Fruit fly (Drosophila melanogaster) whole organism, embryonic: ENCODE data around the gene CG5853.

ENCODE experiments used
- Asciz ChIP-seq: fragments of 200-800 bp; sonication (Bioruptor generic); optimal IDR thresholded peaks from 2 replicates; lab custom pipeline; 2017; ENCODE audit warnings: missing biosample characterization, mild to moderate bottlenecking, missing genetic modification characterization, missing genetic modification reagents
- B-H1 ChIP-seq: fragments of 200-800 bp; sonication (Bioruptor generic); IDR thresholded peaks from 3 replicates; pipeline ENCODE4 v1.3.6; 2022; ENCODE audit warnings: missing biosample characterization, missing genetic modification characterization
- Bgb ChIP-seq: fragments of 200-800 bp; sonication (Bioruptor generic); IDR thresholded peaks from 2 replicates; pipeline ENCODE4 v1.3.6; 2022; ENCODE audit warnings: missing biosample characterization, missing genetic modification characterization; ENCODE audit not compliant: partially characterized antibody
- CG10209 ChIP-seq: fragments of 200-800 bp; sonication (Bioruptor generic); optimal IDR thresholded peaks from 3 replicates; lab custom pipeline; 2017; ENCODE audit warnings: missing biosample characterization, mild to moderate bottlenecking, missing genetic modification characterization, missing genetic modification reagents
- CG10543 ChIP-seq: fragments of 200-800 bp; sonication (Bioruptor generic); optimal IDR thresholded peaks from 3 replicates; lab custom pipeline; 2017; ENCODE audit warnings: missing biosample characterization, mild to moderate bottlenecking, missing genetic modification characterization, moderate library complexity
- CG11085 ChIP-seq: fragments of 200-800 bp; sonication (Bioruptor generic); IDR thresholded peaks from 2 replicates; pipeline ENCODE4 v1.3.6; 2022; ENCODE audit warnings: missing biosample characterization, missing genetic modification characterization
- CG12391 ChIP-seq: fragments of 200-800 bp; sonication (Bioruptor generic); optimal IDR thresholded peaks from 3 replicates; lab custom pipeline; 2018; ENCODE audit warnings: missing biosample characterization, mild to moderate bottlenecking, missing genetic modification characterization, moderate library complexity
- CG12942 ChIP-seq: fragments of 200-800 bp; sonication (Bioruptor generic); optimal IDR thresholded peaks from 3 replicates; lab custom pipeline; 2016; ENCODE audit warnings: missing biosample characterization, missing genetic modification characterization
- CG13424 ChIP-seq: fragments of 200-800 bp; sonication (Bioruptor generic); optimal IDR thresholded peaks from 2 replicates; lab custom pipeline; 2019; ENCODE audit warnings: missing biosample characterization, mild to moderate bottlenecking, missing genetic modification characterization, moderate library complexity
- CG14050 ChIP-seq: fragments of 200-800 bp; sonication (Bioruptor generic); IDR thresholded peaks from 3 replicates; pipeline ENCODE4 v1.3.6; 2022; ENCODE audit warnings: missing biosample characterization, missing genetic modification characterization
- CG1602 ChIP-seq: fragments of 200-800 bp; sonication (Bioruptor generic); optimal IDR thresholded peaks from 3 replicates; lab custom pipeline; 2016; ENCODE audit warnings: missing biosample characterization, missing genetic modification characterization
- CG17361 ChIP-seq: fragments of 200-800 bp; sonication (Bioruptor generic); IDR thresholded peaks from 3 replicates; pipeline ENCODE4 v1.3.6; 2022; ENCODE audit warnings: missing biosample characterization, missing genetic modification characterization
- CG31224 ChIP-seq: fragments of 200-800 bp; sonication (Bioruptor generic); IDR thresholded peaks from 2 replicates; pipeline ENCODE4 v1.3.6; 2022; ENCODE audit warnings: missing biosample characterization, missing genetic modification characterization
- CG34376 ChIP-seq: fragments of 200-800 bp; sonication (Bioruptor generic); optimal IDR thresholded peaks from 2 replicates; lab custom pipeline; 2018; ENCODE audit warnings: missing biosample characterization, mild to moderate bottlenecking, missing genetic modification characterization
- CG4617 ChIP-seq: fragments of 200-800 bp; sonication (Bioruptor generic); optimal IDR thresholded peaks from 3 replicates; lab custom pipeline; 2016; ENCODE audit warnings: missing biosample characterization, missing genetic modification characterization, borderline replicate concordance
- CG4820 ChIP-seq: fragments of 200-800 bp; sonication (Bioruptor generic); optimal IDR thresholded peaks from 3 replicates; lab custom pipeline; 2016; ENCODE audit warnings: missing biosample characterization, missing genetic modification characterization
- CG5180 ChIP-seq: fragments of 200-800 bp; sonication (Bioruptor generic); optimal IDR thresholded peaks from 3 replicates; lab custom pipeline; 2017; ENCODE audit warnings: missing biosample characterization, missing genetic modification characterization, mild to moderate bottlenecking, moderate library complexity, missing genetic modification reagents
- CG7372 ChIP-seq: fragments of 200-800 bp; sonication (Bioruptor generic); IDR thresholded peaks from 2 replicates; pipeline ENCODE4 v1.3.6; 2022; ENCODE audit warnings: missing biosample characterization, missing genetic modification characterization
- CG7928 ChIP-seq: fragments of 200-800 bp; sonication (Bioruptor generic); optimal IDR thresholded peaks from 2 replicates; lab custom pipeline; 2017; ENCODE audit warnings: missing biosample characterization, mild to moderate bottlenecking, missing genetic modification characterization
- D19B ChIP-seq: fragments of 200-800 bp; sonication (Bioruptor generic); optimal IDR thresholded peaks from 2 replicates; lab custom pipeline; 2017; ENCODE audit warnings: missing biosample characterization, mild to moderate bottlenecking, missing genetic modification characterization
- Dp ChIP-seq: fragments of 200-800 bp; sonication (Bioruptor generic); optimal IDR thresholded peaks from 2 replicates; lab custom pipeline; 2018; ENCODE audit warnings: missing biosample characterization, mild to moderate bottlenecking, missing genetic modification characterization, moderate library complexity
- Fer1 ChIP-seq: fragments of 200-800 bp; sonication (Bioruptor generic); optimal IDR thresholded peaks from 2 replicates; lab custom pipeline; 2017; ENCODE audit warnings: missing biosample characterization, mild to moderate bottlenecking, missing genetic modification characterization
- Gug ChIP-seq: fragments of 200-800 bp; sonication (Bioruptor generic); IDR thresholded peaks from 4 replicates; pipeline ENCODE4 v1.3.6; 2022; ENCODE audit warnings: missing biosample characterization, missing genetic modification characterization
- Mes4 ChIP-seq: fragments of 200-800 bp; sonication (Bioruptor generic); optimal IDR thresholded peaks from 2 replicates; lab custom pipeline; 2016; ENCODE audit warnings: missing biosample characterization, missing genetic modification characterization
- Oaz ChIP-seq: fragments of 200-800 bp; sonication (Bioruptor generic); IDR thresholded peaks from 2 replicates; pipeline ENCODE4 v1.3.6; 2022; ENCODE audit warnings: missing biosample characterization, missing genetic modification characterization
- Opbp ChIP-seq: fragments of 200-800 bp; sonication (Bioruptor generic); IDR thresholded peaks from 3 replicates; pipeline ENCODE4 v1.3.6; 2022; ENCODE audit warnings: missing biosample characterization, missing genetic modification characterization; ENCODE audit not compliant: partially characterized antibody
- Poxn ChIP-seq: fragments of 200-800 bp; sonication (Bioruptor generic); IDR thresholded peaks from 2 replicates; pipeline ENCODE4 v1.3.6; 2022; ENCODE audit warnings: missing biosample characterization, missing genetic modification characterization
- Ravus ChIP-seq: fragments of 200-800 bp; sonication (Bioruptor generic); IDR thresholded peaks from 2 replicates; pipeline ENCODE4 v1.3.6; 2022; ENCODE audit warnings: missing biosample characterization, missing genetic modification characterization
- Side ChIP-seq: fragments of 200-800 bp; sonication (Bioruptor generic); optimal IDR thresholded peaks from 2 replicates; lab custom pipeline; 2016; ENCODE audit warnings: missing biosample characterization, missing genetic modification characterization
- Sin3A ChIP-seq: fragments of >200 bp; optimal IDR thresholded peaks from 2 replicates; lab custom pipeline; 2018
- Sox100B ChIP-seq: fragments of 200-800 bp; sonication (Bioruptor generic); optimal IDR thresholded peaks from 3 replicates; lab custom pipeline; 2018; ENCODE audit warnings: missing biosample characterization, mild to moderate bottlenecking, missing genetic modification characterization
- Xbp1 ChIP-seq: fragments of 200-800 bp; sonication (Bioruptor generic); optimal IDR thresholded peaks from 3 replicates; lab custom pipeline; 2016; ENCODE audit warnings: missing biosample characterization, mild to moderate bottlenecking, missing genetic modification characterization
- ab ChIP-seq: fragments of 200-800 bp; sonication (Bioruptor generic); optimal IDR thresholded peaks from 2 replicates; lab custom pipeline; 2016; ENCODE audit warnings: missing biosample characterization, missing genetic modification characterization
- ash1 ChIP-seq: fragments of 200-800 bp; sonication (Bioruptor generic); optimal IDR thresholded peaks from 2 replicates; lab custom pipeline; 2018; ENCODE audit warnings: missing biosample characterization, mild to moderate bottlenecking, missing genetic modification characterization
- croc ChIP-seq: fragments of 200-800 bp; sonication (Bioruptor generic); conservative IDR thresholded peaks from 3 replicates; pipeline ENCODE4 v1.3.6; 2022; ENCODE audit warnings: missing biosample characterization, missing genetic modification characterization
- gsb-n ChIP-seq: fragments of 200-800 bp; sonication (Bioruptor generic); optimal IDR thresholded peaks from 3 replicates; lab custom pipeline; 2018; ENCODE audit warnings: missing biosample characterization, mild to moderate bottlenecking, missing genetic modification characterization
- gt ChIP-seq: fragments of 200-800 bp; sonication (Bioruptor generic); IDR thresholded peaks from 2 replicates; pipeline ENCODE4 v1.3.6; 2022; ENCODE audit warnings: missing biosample characterization, missing genetic modification characterization
- her ChIP-seq: fragments of 200-800 bp; sonication (Bioruptor generic); optimal IDR thresholded peaks from 2 replicates; lab custom pipeline; 2016; ENCODE audit warnings: missing biosample characterization, missing genetic modification characterization
- jigr1 ChIP-seq: fragments of 200-800 bp; sonication (Bioruptor generic); IDR thresholded peaks from 3 replicates; pipeline ENCODE4 v1.3.6; 2022; ENCODE audit warnings: missing biosample characterization, missing genetic modification characterization
- ken ChIP-seq: fragments of 200-800 bp; sonication (Bioruptor generic); IDR thresholded peaks from 3 replicates; pipeline ENCODE4 v1.3.6; 2022; ENCODE audit warnings: missing biosample characterization, missing genetic modification characterization
- klu ChIP-seq: fragments of 200-800 bp; sonication (Bioruptor generic); IDR thresholded peaks from 2 replicates; pipeline ENCODE4 v1.3.6; 2022; ENCODE audit warnings: missing biosample characterization, missing genetic modification characterization
- lola ChIP-seq, 3 experiments: fragments of >200 bp in 2 of 3; fragments of 200-800 bp in 1 of 3; sonication (Bioruptor generic) in 1 of 3; optimal IDR thresholded peaks; 2 replicates each; lab custom pipeline; 2017 to 2019; ENCODE audit warnings: missing biosample characterization in 3 of 3, missing genetic modification characterization in 3 of 3, mild to moderate bottlenecking in 1 of 3, moderate library complexity in 1 of 3
- nau ChIP-seq: fragments of 200-800 bp; sonication (Bioruptor generic); optimal IDR thresholded peaks from 3 replicates; lab custom pipeline; 2017; ENCODE audit warnings: missing biosample characterization, mild to moderate bottlenecking, missing genetic modification characterization, missing genetic modification reagents
- pb ChIP-seq: fragments of 200-800 bp; sonication (Bioruptor generic); optimal IDR thresholded peaks from 3 replicates; lab custom pipeline; 2016; ENCODE audit warnings: missing biosample characterization, missing genetic modification characterization
- peb ChIP-seq: fragments of 200-800 bp; sonication (Bioruptor generic); IDR thresholded peaks from 2 replicates; pipeline ENCODE4 v1.3.6; 2022; ENCODE audit warnings: missing biosample characterization, missing genetic modification characterization
- row ChIP-seq: fragments of 200-800 bp; sonication (Bioruptor generic); IDR thresholded peaks from 3 replicates; pipeline ENCODE4 v1.3.6; 2022; ENCODE audit warnings: missing biosample characterization, missing genetic modification characterization
- ssp ChIP-seq: fragments of 200-800 bp; sonication (Bioruptor generic); IDR thresholded peaks from 2 replicates; pipeline ENCODE4 v1.3.6; 2022; ENCODE audit warnings: missing biosample characterization, missing genetic modification characterization
- stwl ChIP-seq: fragments of 200-800 bp; sonication (Bioruptor generic); optimal IDR thresholded peaks from 3 replicates; lab custom pipeline; 2018; ENCODE audit warnings: missing biosample characterization, mild to moderate bottlenecking, missing genetic modification characterization, moderate library complexity
- sug ChIP-seq: fragments of 200-800 bp; optimal IDR thresholded peaks from 2 replicates; lab custom pipeline; 2019; ENCODE audit warnings: missing biosample characterization, mild to moderate bottlenecking, missing genetic modification characterization, moderate library complexity
- tll ChIP-seq, 2 experiments: fragments of 200-800 bp in 1 of 2; fragments of >200 bp in 1 of 2; sonication (Bioruptor generic) in 1 of 2; optimal IDR thresholded peaks; 2 replicates each; lab custom pipeline; 2017 to 2019; ENCODE audit warnings: missing biosample characterization in 2 of 2, missing genetic modification characterization in 2 of 2, mild to moderate bottlenecking in 1 of 2, moderate library complexity in 1 of 2
- vvl ChIP-seq: fragments of 200-800 bp; sonication (Bioruptor generic); IDR thresholded peaks from 2 replicates; pipeline ENCODE4 v1.3.6; 2022; ENCODE audit warnings: missing biosample characterization, missing genetic modification characterization

CG5853 gene

dm6 chr2L:9894871-9895364, 52.5 kb downstream of the CG5853 start, which contains the start of gene Bka (continued):
- no peak for TF ChIP-seq Mes4
- peak; percentile 95 for TF ChIP-seq Opbp (GFP tag; lab: Robert Waterston, UW)
- TF ChIP-seq CG13424 (tag; lab: Kevin White, UChicago) = peak; percentile 53
- TF ChIP-seq ash1 (GFP tag; lab: Kevin White, UChicago) = no peak
- TF ChIP-seq CG4617 (GFP tag; lab: Kevin White, UChicago) = peak; percentile 46
- TF ChIP-seq row (GFP tag; lab: Robert Waterston, UW) = peak; percentile 61
- peak; percentile 65 for TF ChIP-seq nau
- no peak for TF ChIP-seq B-H1
- TF ChIP-seq CG11085 = no peak
- TF ChIP-seq CG12391 = peak; percentile 78
- no peak for TF ChIP-seq ssp (GFP tag; lab: Robert Waterston, UW)
- no peak for TF ChIP-seq CG7372
- no peak for TF ChIP-seq Oaz (GFP tag; lab: Robert Waterston, UW)
- no peak for TF ChIP-seq klu (GFP tag; lab: Robert Waterston, UW)
- peak; percentile 66; the same call in 2 of the 3 replicates for TF ChIP-seq CG17361 (GFP tag; lab: Robert Waterston, UW)
- TF ChIP-seq CG7928 (GFP tag; lab: Kevin White, UChicago) = peak; percentile 51
- no peak for TF ChIP-seq CG14050
- no peak for TF ChIP-seq peb (GFP tag; lab: Robert Waterston, UW)
- TF ChIP-seq stwl (tag; lab: Kevin White, UChicago) = peak; percentile 71
- no peak for TF ChIP-seq ken (GFP tag; lab: Robert Waterston, UW)
- TF ChIP-seq Gug = no peak
- peak; percentile 75 for TF ChIP-seq sug (tag; lab: Kevin White, UChicago)
- TF ChIP-seq CG1602 (GFP tag; lab: Kevin White, UChicago) = no peak
- no peak for TF ChIP-seq gt (GFP tag; lab: Robert Waterston, UW)
- peak; percentile 18 for TF ChIP-seq Xbp1 (GFP tag; lab: Kevin White, UChicago)
- no peak for TF ChIP-seq CG5180 (GFP tag; lab: Kevin White, UChicago)
- TF ChIP-seq Asciz = peak; percentile 52
- TF ChIP-seq Sin3A (lab: Kevin White, UChicago) = peak; percentile 77
- no peak for TF ChIP-seq CG4820
- no peak for TF ChIP-seq jigr1 (GFP tag; lab: Robert Waterston, UW)
- no peak for TF ChIP-seq D19B (GFP tag; lab: Kevin White, UChicago)
- TF ChIP-seq CG10209 = peak; percentile 24
- no peak for TF ChIP-seq pb (GFP tag; lab: Kevin White, UChicago)
- TF ChIP-seq CG31224 = 0 out of 2 replicates have a peak, but pooled peaks have one; percentile 9
- peak; percentile 68 for TF ChIP-seq Dp (GFP tag; lab: Kevin White, UChicago)
- no peak for TF ChIP-seq tll (GFP tag; optimal IDR thresholded peaks at IDR 0.05; lab: Kevin White, UChicago)
- no peak for TF ChIP-seq Poxn (GFP tag; lab: Robert Waterston, UW)
- no peak for TF ChIP-seq croc (GFP tag; lab: Robert Waterston, UW)
- TF ChIP-seq Side = no peak
- peak; percentile 40 for TF ChIP-seq her
- peak; percentile 66 for TF ChIP-seq gsb-n
- no peak for TF ChIP-seq CG12942 (GFP tag; lab: Kevin White, UChicago)
- TF ChIP-seq Sox100B (GFP tag; lab: Kevin White, UChicago) = peak; percentile 69
- TF ChIP-seq CG10543 (GFP tag; lab: Kevin White, UChicago) = peak; percentile 77
- peak; percentile 96 for TF ChIP-seq Bgb (GFP tag; lab: Robert Waterston, UW)
- peak; percentile 85 for TF ChIP-seq vvl (GFP tag; lab: Robert Waterston, UW)
- TF ChIP-seq Ravus (GFP tag; lab: Robert Waterston, UW) = no peak
- TF ChIP-seq CG34376 (GFP tag; lab: Kevin White, UChicago) = peak; percentile 85
- no peak for TF ChIP-seq ab (GFP tag; lab: Kevin White, UChicago)
- TF ChIP-seq Fer1 (GFP tag; lab: Kevin White, UChicago) = peak; percentile 81
- peak in 1 of 3 experiments; percentile 45 for TF ChIP-seq lola (GFP tag; optimal IDR thresholded peaks at IDR 0.05; lab: Kevin White, UChicago)
